Fruit fly (Drosophila melanogaster) whole organism, embryonic: ENCODE data around the gene pit.

Experiments
- Atf3 ChIP-seq: fragments of 200-800 bp; sonication (Bioruptor generic); optimal IDR thresholded peaks from 3 replicates; lab custom pipeline; 2016; ENCODE audit warnings: missing biosample characterization, missing genetic modification characterization
- Bgb ChIP-seq: fragments of 200-800 bp; sonication (Bioruptor generic); IDR thresholded peaks from 2 replicates; pipeline ENCODE4 v1.3.6; 2022; ENCODE audit warnings: missing biosample characterization, missing genetic modification characterization; ENCODE audit not compliant: partially characterized antibody
- C15 ChIP-seq: fragments of 200-800 bp; sonication (Bioruptor generic); IDR thresholded peaks from 3 replicates; pipeline ENCODE4 v1.3.6; 2022; ENCODE audit warnings: missing biosample characterization, missing genetic modification characterization
- CG10267 ChIP-seq: fragments of 200-800 bp; sonication (Bioruptor generic); optimal IDR thresholded peaks from 2 replicates; lab custom pipeline; 2018; ENCODE audit warnings: missing biosample characterization, mild to moderate bottlenecking, missing genetic modification characterization, moderate library complexity
- CG11085 ChIP-seq: fragments of 200-800 bp; sonication (Bioruptor generic); IDR thresholded peaks from 2 replicates; pipeline ENCODE4 v1.3.6; 2022; ENCODE audit warnings: missing biosample characterization, missing genetic modification characterization
- CG11093 ChIP-seq: fragments of 200-800 bp; sonication (Bioruptor generic); IDR thresholded peaks from 3 replicates; pipeline ENCODE4 v1.3.6; 2022; ENCODE audit warnings: missing biosample characterization, missing genetic modification characterization
- CG12391 ChIP-seq: fragments of 200-800 bp; sonication (Bioruptor generic); optimal IDR thresholded peaks from 3 replicates; lab custom pipeline; 2018; ENCODE audit warnings: missing biosample characterization, mild to moderate bottlenecking, missing genetic modification characterization, moderate library complexity
- CG14965 ChIP-seq: fragments of 200-800 bp; sonication (Bioruptor generic); optimal IDR thresholded peaks from 2 replicates; lab custom pipeline; 2016; ENCODE audit warnings: missing biosample characterization, missing genetic modification characterization, borderline replicate concordance
- CG1602 ChIP-seq: fragments of 200-800 bp; sonication (Bioruptor generic); optimal IDR thresholded peaks from 3 replicates; lab custom pipeline; 2016; ENCODE audit warnings: missing biosample characterization, missing genetic modification characterization
- CG1647 ChIP-seq: fragments of 200-800 bp; sonication (Bioruptor generic); optimal IDR thresholded peaks from 3 replicates; lab custom pipeline; 2016; ENCODE audit warnings: missing biosample characterization, missing genetic modification characterization
- CG17568 ChIP-seq: fragments of 200-800 bp; sonication (Bioruptor generic); optimal IDR thresholded peaks from 2 replicates; lab custom pipeline; 2018; ENCODE audit warnings: missing biosample characterization, mild to moderate bottlenecking, missing genetic modification characterization, moderate library complexity
- CG17612 ChIP-seq: fragments of 200-800 bp; sonication (Bioruptor generic); IDR thresholded peaks from 2 replicates; pipeline ENCODE4 v1.3.6; 2022; ENCODE audit warnings: missing biosample characterization, missing genetic modification characterization
- CG1832 ChIP-seq: fragments of 200-800 bp; sonication (Bioruptor generic); optimal IDR thresholded peaks from 2 replicates; lab custom pipeline; 2017; ENCODE audit warnings: missing biosample characterization, mild to moderate bottlenecking, missing genetic modification characterization, inconsistent platforms
- CG34376 ChIP-seq: fragments of 200-800 bp; sonication (Bioruptor generic); optimal IDR thresholded peaks from 2 replicates; lab custom pipeline; 2018; ENCODE audit warnings: missing biosample characterization, mild to moderate bottlenecking, missing genetic modification characterization
- CG4617 ChIP-seq: fragments of 200-800 bp; sonication (Bioruptor generic); optimal IDR thresholded peaks from 3 replicates; lab custom pipeline; 2016; ENCODE audit warnings: missing biosample characterization, missing genetic modification characterization, borderline replicate concordance
- CG4854 ChIP-seq: fragments of 200-800 bp; sonication (Bioruptor generic); optimal IDR thresholded peaks from 2 replicates; lab custom pipeline; 2016; ENCODE audit warnings: missing biosample characterization, missing genetic modification characterization, inconsistent platforms
- CG7745 ChIP-seq: fragments of 200-800 bp; sonication (Bioruptor generic); optimal IDR thresholded peaks from 2 replicates; lab custom pipeline; 2018; ENCODE audit warnings: missing biosample characterization, mild to moderate bottlenecking, missing genetic modification characterization, moderate library complexity
- CG7786 ChIP-seq: fragments of 200-800 bp; sonication (Bioruptor generic); optimal IDR thresholded peaks from 2 replicates; lab custom pipeline; 2016; ENCODE audit warnings: missing biosample characterization, missing genetic modification characterization
- CG8290 ChIP-seq, 3 experiments: fragments of 200-800 bp; sonication (Bioruptor generic); optimal IDR thresholded peaks; 2 replicates each; lab custom pipeline; 2016 to 2019; ENCODE audit warnings: missing biosample characterization in 3 of 3, missing genetic modification characterization in 3 of 3, mild to moderate bottlenecking in 2 of 3, moderate library complexity in 1 of 3
- Dref ChIP-seq: fragments of 200-800 bp; sonication (Bioruptor generic); IDR thresholded peaks from 2 replicates; pipeline ENCODE4 v1.3.6; 2022; ENCODE audit warnings: missing biosample characterization, missing genetic modification characterization
- Gug ChIP-seq: fragments of 200-800 bp; sonication (Bioruptor generic); IDR thresholded peaks from 4 replicates; pipeline ENCODE4 v1.3.6; 2022; ENCODE audit warnings: missing biosample characterization, missing genetic modification characterization
- HLHmδ ChIP-seq: fragments of 200-800 bp; sonication (Bioruptor generic); optimal IDR thresholded peaks from 2 replicates; lab custom pipeline; 2018; ENCODE audit warnings: missing biosample characterization, mild to moderate bottlenecking, missing genetic modification characterization, moderate library complexity
- Hr51 ChIP-seq, 2 experiments: fragments of 200-800 bp; sonication (Bioruptor generic); optimal IDR thresholded peaks; 2 replicates in 1 of 2; 3 replicates in 1 of 2; lab custom pipeline; 2016 to 2018; ENCODE audit warnings: missing biosample characterization in 2 of 2, missing genetic modification characterization in 2 of 2, mild to moderate bottlenecking in 1 of 2, moderate library complexity in 1 of 2
- Jarid2 ChIP-seq: fragments of 200-800 bp; sonication (Bioruptor generic); optimal IDR thresholded peaks from 3 replicates; lab custom pipeline; 2017; ENCODE audit warnings: mild to moderate bottlenecking, missing biosample characterization, missing genetic modification reagents, missing genetic modification characterization
- Max ChIP-seq: fragments of 200-800 bp; sonication (Bioruptor generic); optimal IDR thresholded peaks from 2 replicates; lab custom pipeline; 2016; ENCODE audit warnings: missing biosample characterization, mild to moderate bottlenecking, missing genetic modification characterization
- Side ChIP-seq: fragments of 200-800 bp; sonication (Bioruptor generic); optimal IDR thresholded peaks from 2 replicates; lab custom pipeline; 2016; ENCODE audit warnings: missing biosample characterization, missing genetic modification characterization
- Xbp1 ChIP-seq: fragments of 200-800 bp; sonication (Bioruptor generic); optimal IDR thresholded peaks from 3 replicates; lab custom pipeline; 2016; ENCODE audit warnings: missing biosample characterization, mild to moderate bottlenecking, missing genetic modification characterization
- bab2 ChIP-seq: fragments of 200-800 bp; sonication (Bioruptor generic); optimal IDR thresholded peaks from 2 replicates; lab custom pipeline; 2016; ENCODE audit warnings: missing biosample characterization, missing genetic modification characterization
- bowl ChIP-seq: fragments of 200-800 bp; sonication (Bioruptor generic); IDR thresholded peaks from 2 replicates; pipeline ENCODE4 v1.3.6; 2022; ENCODE audit warnings: missing biosample characterization, missing genetic modification characterization
- chn ChIP-seq: fragments of 200-800 bp; sonication (Bioruptor generic); optimal IDR thresholded peaks from 2 replicates; lab custom pipeline; 2016; ENCODE audit warnings: missing biosample characterization, missing genetic modification characterization
- corto ChIP-seq: fragments of 200-800 bp; sonication (Bioruptor generic); optimal IDR thresholded peaks from 2 replicates; lab custom pipeline; 2016; ENCODE audit warnings: missing biosample characterization, mild to moderate bottlenecking, missing genetic modification characterization, moderate library complexity
- crc ChIP-seq: fragments of 200-800 bp; sonication (Bioruptor generic); optimal IDR thresholded peaks from 2 replicates; lab custom pipeline; 2016; ENCODE audit warnings: missing biosample characterization, missing genetic modification characterization
- danr ChIP-seq: fragments of 200-800 bp; sonication (Bioruptor generic); IDR thresholded peaks from 2 replicates; pipeline ENCODE4 v1.3.6; 2022; ENCODE audit warnings: missing biosample characterization, missing genetic modification characterization
- disco-r ChIP-seq: fragments of 200-800 bp; sonication (Bioruptor generic); optimal IDR thresholded peaks from 2 replicates; lab custom pipeline; 2016; ENCODE audit warnings: missing biosample characterization, missing genetic modification characterization
- ems ChIP-seq: fragments of 200-800 bp; sonication (Bioruptor generic); optimal IDR thresholded peaks from 3 replicates; lab custom pipeline; 2016; ENCODE audit warnings: missing biosample characterization, missing genetic modification characterization
- en ChIP-seq: fragments of 200-800 bp; sonication (Bioruptor generic); optimal IDR thresholded peaks from 2 replicates; lab custom pipeline; 2016; ENCODE audit warnings: missing biosample characterization, missing genetic modification characterization
- gro ChIP-seq: fragments of 200-800 bp; sonication (Bioruptor generic); optimal IDR thresholded peaks from 2 replicates; lab custom pipeline; 2016; ENCODE audit warnings: missing biosample characterization, missing genetic modification characterization
- ind ChIP-seq: fragments of 200-800 bp; sonication (Bioruptor generic); optimal IDR thresholded peaks from 3 replicates; lab custom pipeline; 2016; ENCODE audit warnings: missing biosample characterization, missing genetic modification characterization
- lbe ChIP-seq: fragments of 200-800 bp; sonication (Bioruptor generic); optimal IDR thresholded peaks from 2 replicates; lab custom pipeline; 2016; ENCODE audit warnings: missing biosample characterization, mild to moderate bottlenecking, missing genetic modification characterization
- mam ChIP-seq: fragments of 200-800 bp; sonication (Bioruptor generic); optimal IDR thresholded peaks from 3 replicates; lab custom pipeline; 2016; ENCODE audit warnings: missing biosample characterization, missing genetic modification characterization
- nerfin-2 ChIP-seq: fragments of 200-800 bp; sonication (Bioruptor generic); IDR thresholded peaks from 2 replicates; pipeline ENCODE4 v1.3.6; 2022; ENCODE audit warnings: missing biosample characterization, missing genetic modification characterization; ENCODE audit not compliant: partially characterized antibody
- otp ChIP-seq: fragments of 200-800 bp; sonication (Bioruptor generic); IDR thresholded peaks from 3 replicates; pipeline ENCODE4, ENCODE4 v1.3.6; 2022; ENCODE audit warnings: missing biosample characterization, missing genetic modification characterization
- scrt ChIP-seq: fragments of 200-800 bp; sonication (Bioruptor generic); optimal IDR thresholded peaks from 2 replicates; lab custom pipeline; 2018; ENCODE audit warnings: missing biosample characterization, mild to moderate bottlenecking, missing genetic modification characterization, moderate library complexity
- shn ChIP-seq: fragments of 200-800 bp; sonication (Bioruptor generic); optimal IDR thresholded peaks from 3 replicates; lab custom pipeline; 2016; ENCODE audit warnings: missing biosample characterization, missing genetic modification characterization
- sqz ChIP-seq: fragments of 200-800 bp; sonication (Bioruptor generic); optimal IDR thresholded peaks from 3 replicates; lab custom pipeline; 2018; ENCODE audit warnings: missing biosample characterization, mild to moderate bottlenecking, missing genetic modification characterization
- stwl ChIP-seq: fragments of 200-800 bp; sonication (Bioruptor generic); optimal IDR thresholded peaks from 3 replicates; lab custom pipeline; 2018; ENCODE audit warnings: missing biosample characterization, mild to moderate bottlenecking, missing genetic modification characterization, moderate library complexity
- tin ChIP-seq: fragments of 200-800 bp; sonication (Bioruptor generic); optimal IDR thresholded peaks from 3 replicates; lab custom pipeline; 2016; ENCODE audit warnings: missing biosample characterization, missing genetic modification characterization
- tna ChIP-seq: fragments of 200-800 bp; sonication (Bioruptor generic); IDR thresholded peaks from 2 replicates; pipeline ENCODE4 v1.3.6; 2022; ENCODE audit warnings: missing biosample characterization, missing genetic modification characterization; ENCODE audit not compliant: partially characterized antibody
- ttk ChIP-seq: fragments of 200-800 bp; sonication (Bioruptor generic); IDR thresholded peaks from 2 replicates; pipeline ENCODE4 v2.1.2; 2022; ENCODE audit warnings: missing biosample characterization, missing genetic modification characterization
- zfh1 ChIP-seq: fragments of 200-800 bp; sonication (Bioruptor generic); IDR thresholded peaks from 3 replicates; pipeline ENCODE4 v1.3.6; 2022; ENCODE audit warnings: missing biosample characterization, missing genetic modification characterization

pit gene

DNA sequence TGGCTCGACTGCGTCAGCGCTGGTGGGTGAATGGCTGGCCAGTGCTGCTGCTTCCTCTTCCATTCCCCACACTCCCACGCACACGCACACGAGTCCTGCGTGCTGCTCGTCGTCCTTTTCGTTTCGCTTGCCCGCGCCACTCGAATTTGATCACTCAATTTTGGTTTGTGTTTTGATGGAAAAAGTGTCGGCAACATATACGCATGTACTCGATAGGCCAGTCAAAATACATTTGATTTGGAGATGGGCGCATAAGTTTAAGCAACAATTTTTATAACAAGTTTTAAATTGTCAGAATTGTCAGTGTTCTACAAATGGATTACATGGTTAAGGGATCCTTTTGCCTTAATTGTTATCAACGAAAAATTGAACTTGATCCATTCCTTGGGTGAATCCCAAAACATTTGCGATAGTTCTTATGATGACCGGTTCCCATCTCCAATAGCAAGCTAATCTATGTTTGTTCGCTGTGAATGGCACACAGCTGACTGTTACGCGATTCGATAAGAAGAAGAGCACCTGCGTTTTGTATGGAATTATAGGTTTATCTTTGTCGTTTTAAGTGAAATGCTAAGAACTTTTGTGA, 11.0 kb upstream of the pit start, which contains the start of the genes Mitofilin and mRpL35 (continued):
- no peak for TF ChIP-seq CG1647 (GFP tag; lab: Kevin White, UChicago)
- TF ChIP-seq CG4854 (GFP tag; lab: Kevin White, UChicago), result no peak
- no peak for TF ChIP-seq HLHmδ
- TF ChIP-seq mam (GFP tag; lab: Kevin White, UChicago), result peak; percentile 58
- no peak for TF ChIP-seq CG11085 (GFP tag; lab: Robert Waterston, UW)
- peak; percentile 55 for TF ChIP-seq CG8290 (GFP tag; optimal IDR thresholded peaks at IDR 0.05; lab: Kevin White, UChicago)
- TF ChIP-seq CG8290 (tag; optimal IDR thresholded peaks at IDR 0.05; lab: Kevin White, UChicago), result peak in 1 of 2 experiments; percentile 48
- no peak for TF ChIP-seq CG17568 (GFP tag; lab: Kevin White, UChicago)
- TF ChIP-seq Bgb, result peak; percentile 54
- TF ChIP-seq CG1602 (GFP tag; lab: Kevin White, UChicago), result peak; percentile 49
- TF ChIP-seq gro (GFP tag; lab: Kevin White, UChicago), result peak; percentile 16
- peak; percentile 44 for TF ChIP-seq ind
- no peak for TF ChIP-seq zfh1 (GFP tag; lab: Robert Waterston, UW)
- TF ChIP-seq en (GFP tag; lab: Kevin White, UChicago), result no peak
- TF ChIP-seq chn (GFP tag; lab: Kevin White, UChicago), result peak; percentile 33
- TF ChIP-seq Jarid2, result no peak
- TF ChIP-seq ttk (GFP tag; lab: Robert Waterston, UW), result no peak
- no peak for TF ChIP-seq CG11093
- no peak for TF ChIP-seq disco-r (GFP tag; lab: Kevin White, UChicago)
- TF ChIP-seq nerfin-2 (GFP tag; lab: Robert Waterston, UW), result no peak
- no peak for TF ChIP-seq CG7745 (tag; lab: Kevin White, UChicago)
- TF ChIP-seq Hr51 (GFP tag; optimal IDR thresholded peaks at IDR 0.05; lab: Kevin White, UChicago), result peak in 1 of 2 experiments; percentile 29
- no peak for TF ChIP-seq scrt (GFP tag; lab: Kevin White, UChicago)
- peak; percentile 17 for TF ChIP-seq CG34376
- TF ChIP-seq otp (GFP tag; lab: Robert Waterston, UW), result no peak
- TF ChIP-seq shn (GFP tag; lab: Kevin White, UChicago), result peak; percentile 47
- no peak for TF ChIP-seq bab2 (GFP tag; lab: Kevin White, UChicago)
- no peak for TF ChIP-seq CG14965 (GFP tag; lab: Kevin White, UChicago)
- TF ChIP-seq tna, result no peak
- no peak for TF ChIP-seq crc (GFP tag; lab: Kevin White, UChicago)
- no peak for TF ChIP-seq Dref
- TF ChIP-seq CG12391 (tag; lab: Kevin White, UChicago), result peak; percentile 41
- no peak for TF ChIP-seq sqz (GFP tag; lab: Kevin White, UChicago)
- peak; percentile 56 for TF ChIP-seq Xbp1 (GFP tag; lab: Kevin White, UChicago)
- TF ChIP-seq CG4617 (GFP tag; lab: Kevin White, UChicago), result no peak
- no peak for TF ChIP-seq C15
- no peak for TF ChIP-seq Atf3 (GFP tag; lab: Kevin White, UChicago)
- peak; percentile 41 for TF ChIP-seq stwl (tag; lab: Kevin White, UChicago)
- TF ChIP-seq tin (GFP tag; lab: Kevin White, UChicago), result peak; percentile 9
- TF ChIP-seq Gug (GFP tag; lab: Robert Waterston, UW), result peak; percentile 24; the same call in 2 of the 4 replicates
- no peak for TF ChIP-seq CG17612
- no peak for TF ChIP-seq ems (GFP tag; lab: Kevin White, UChicago)
- no peak for TF ChIP-seq bowl
- peak; percentile 42 for TF ChIP-seq Max (GFP tag; lab: Kevin White, UChicago)
- TF ChIP-seq CG7786 (GFP tag; lab: Kevin White, UChicago), result peak; percentile 57
- no peak for TF ChIP-seq CG1832
- TF ChIP-seq lbe (GFP tag; lab: Kevin White, UChicago), result no peak
- no peak for TF ChIP-seq danr (GFP tag; lab: Robert Waterston, UW)
- no peak for TF ChIP-seq corto (GFP tag; lab: Kevin White, UChicago)
- TF ChIP-seq CG10267 (tag; lab: Kevin White, UChicago), result peak; percentile 36
- TF ChIP-seq Side (GFP tag; lab: Kevin White, UChicago), result peak; percentile 32
